Fruit fly (Drosophila melanogaster) whole organism, embryonic: ENCODE results near the gene CG6048.
A peak's percentile ranks its signal among the peaks of the same experiment; 100 is the strongest.

Source experiments
- Awh ChIP-seq: fragments of 200-800 bp; sonication (Bioruptor generic); IDR thresholded peaks from 2 replicates; pipeline ENCODE4, ENCODE4 v1.3.6; 2022; ENCODE audit warnings: missing biosample characterization, missing genetic modification characterization
- CG10209 ChIP-seq: fragments of 200-800 bp; sonication (Bioruptor generic); optimal IDR thresholded peaks from 3 replicates; lab custom pipeline; 2017; ENCODE audit warnings: missing biosample characterization, mild to moderate bottlenecking, missing genetic modification characterization, missing genetic modification reagents
- CG1024 ChIP-seq: fragments of 200-800 bp; sonication (Bioruptor generic); IDR thresholded peaks from 2 replicates; pipeline ENCODE4 v1.3.6; 2022; ENCODE audit warnings: missing biosample characterization, missing genetic modification characterization
- CG10267 ChIP-seq: fragments of 200-800 bp; sonication (Bioruptor generic); optimal IDR thresholded peaks from 2 replicates; lab custom pipeline; 2018; ENCODE audit warnings: missing biosample characterization, mild to moderate bottlenecking, missing genetic modification characterization, moderate library complexity
- CG11398 ChIP-seq: fragments of 200-800 bp; sonication (Bioruptor generic); optimal IDR thresholded peaks from 2 replicates; lab custom pipeline; 2016; ENCODE audit warnings: missing biosample characterization, missing genetic modification characterization
- CG11504 ChIP-seq: fragments of 200-800 bp; sonication (Bioruptor generic); optimal IDR thresholded peaks from 3 replicates; lab custom pipeline; 2019; ENCODE audit warnings: missing biosample characterization, mild to moderate bottlenecking, missing genetic modification characterization, moderate library complexity
- CG14014 ChIP-seq: fragments of 200-800 bp; sonication (Bioruptor generic); IDR thresholded peaks from 2 replicates; pipeline ENCODE4 v1.3.6; 2022; ENCODE audit warnings: missing biosample characterization, missing genetic modification characterization
- CG14441 ChIP-seq: fragments of 200-800 bp; sonication (Bioruptor generic); IDR thresholded peaks from 2 replicates; pipeline ENCODE4 v1.3.6; 2022; ENCODE audit warnings: missing biosample characterization, missing genetic modification characterization
- CG15601 ChIP-seq: fragments of 200-800 bp; sonication (Bioruptor generic); optimal IDR thresholded peaks from 3 replicates; lab custom pipeline; 2019; ENCODE audit warnings: missing biosample characterization, mild to moderate bottlenecking, missing genetic modification characterization, moderate library complexity
- CG1647 ChIP-seq: fragments of 200-800 bp; sonication (Bioruptor generic); optimal IDR thresholded peaks from 3 replicates; lab custom pipeline; 2016; ENCODE audit warnings: missing biosample characterization, missing genetic modification characterization
- CG17328 ChIP-seq: fragments of 200-800 bp; sonication (Bioruptor generic); IDR thresholded peaks from 2 replicates; pipeline ENCODE4 v1.3.6; 2022; ENCODE audit warnings: missing biosample characterization, missing genetic modification characterization
- CG18262 ChIP-seq: fragments of 200-800 bp; optimal IDR thresholded peaks from 3 replicates; lab custom pipeline; 2019; ENCODE audit warnings: missing biosample characterization, mild to moderate bottlenecking, missing genetic modification characterization, moderate library complexity
- CG3726 ChIP-seq: fragments of 200-800 bp; sonication (Bioruptor generic); IDR thresholded peaks from 3 replicates; pipeline ENCODE4, ENCODE4 v1.3.6; 2022; ENCODE audit warnings: missing biosample characterization, missing genetic modification characterization
- CG4328 ChIP-seq: fragments of 200-800 bp; sonication (Bioruptor generic); optimal IDR thresholded peaks from 3 replicates; lab custom pipeline; 2017; ENCODE audit warnings: missing biosample characterization, missing genetic modification reagents, missing genetic modification characterization
- CG4404 ChIP-seq: fragments of 200-800 bp; sonication (Bioruptor generic); IDR thresholded peaks from 2 replicates; pipeline ENCODE4 v1.3.6; 2022; ENCODE audit warnings: missing biosample characterization, missing genetic modification characterization
- CG5180 ChIP-seq: fragments of 200-800 bp; sonication (Bioruptor generic); optimal IDR thresholded peaks from 3 replicates; lab custom pipeline; 2017; ENCODE audit warnings: missing biosample characterization, missing genetic modification characterization, mild to moderate bottlenecking, moderate library complexity, missing genetic modification reagents
- CG6272 ChIP-seq: fragments of 200-800 bp; sonication (Bioruptor generic); IDR thresholded peaks from 2 replicates; pipeline ENCODE4 v1.3.6; 2022; ENCODE audit warnings: missing biosample characterization, missing genetic modification characterization
- CG6813 ChIP-seq: fragments of 200-800 bp; sonication (Bioruptor generic); optimal IDR thresholded peaks from 2 replicates; lab custom pipeline; 2017; ENCODE audit warnings: missing biosample characterization, missing genetic modification characterization, mild to moderate bottlenecking, moderate library complexity, missing genetic modification reagents
- CG7357 ChIP-seq: fragments of 200-800 bp; sonication (Bioruptor generic); IDR thresholded peaks from 3 replicates; pipeline ENCODE4 v1.3.6; 2022; ENCODE audit warnings: missing biosample characterization, missing genetic modification characterization
- CG8388 ChIP-seq: fragments of 200-800 bp; sonication (Bioruptor generic); optimal IDR thresholded peaks from 2 replicates; lab custom pipeline; 2019; ENCODE audit warnings: missing biosample characterization, mild to moderate bottlenecking, missing genetic modification characterization, moderate library complexity
- CG9797 ChIP-seq: fragments of 200-800 bp; sonication (Bioruptor generic); optimal IDR thresholded peaks from 3 replicates; lab custom pipeline; 2018; ENCODE audit warnings: missing biosample characterization, mild to moderate bottlenecking, missing genetic modification characterization
- CkIIα-i1 ChIP-seq: fragments of 200-800 bp; sonication (Bioruptor generic); IDR thresholded peaks from 2 replicates; pipeline ENCODE4 v1.3.6; 2022; ENCODE audit warnings: missing biosample characterization, missing genetic modification characterization
- Fer1 ChIP-seq: fragments of 200-800 bp; sonication (Bioruptor generic); optimal IDR thresholded peaks from 2 replicates; lab custom pipeline; 2017; ENCODE audit warnings: missing biosample characterization, mild to moderate bottlenecking, missing genetic modification characterization
- Fer3 ChIP-seq: fragments of 200-800 bp; sonication (Bioruptor generic); optimal IDR thresholded peaks from 2 replicates; lab custom pipeline; 2018; ENCODE audit warnings: missing biosample characterization, mild to moderate bottlenecking, missing genetic modification characterization, moderate library complexity
- Gsc ChIP-seq: fragments of 200-800 bp; sonication (Bioruptor generic); IDR thresholded peaks from 2 replicates; pipeline ENCODE4 v1.3.6; 2022; ENCODE audit warnings: missing biosample characterization, missing genetic modification characterization
- Hr51 ChIP-seq, 2 experiments: fragments of 200-800 bp; sonication (Bioruptor generic); optimal IDR thresholded peaks; 2 replicates in 1 of 2; 3 replicates in 1 of 2; lab custom pipeline; 2016 to 2018; ENCODE audit warnings: missing biosample characterization in 2 of 2, missing genetic modification characterization in 2 of 2, mild to moderate bottlenecking in 1 of 2, moderate library complexity in 1 of 2
- Med ChIP-seq: fragments of 200-800 bp; sonication (Bioruptor generic); peaks from one replicate; lab custom pipeline; 2016; ENCODE audit warnings: missing biosample characterization, missing genetic modification characterization, mild to moderate bottlenecking, inconsistent platforms, moderate library complexity
- Mes4 ChIP-seq: fragments of 200-800 bp; sonication (Bioruptor generic); optimal IDR thresholded peaks from 2 replicates; lab custom pipeline; 2016; ENCODE audit warnings: missing biosample characterization, missing genetic modification characterization
- Ptx1 ChIP-seq: fragments of 200-800 bp; sonication (Bioruptor generic); IDR thresholded peaks from 2 replicates; pipeline ENCODE4 v1.3.6; 2022; ENCODE audit warnings: missing biosample characterization, missing genetic modification characterization
- Tbp ChIP-seq: fragments of >200 bp; optimal IDR thresholded peaks from 2 replicates; lab custom pipeline; 2018; ENCODE audit warnings: missing biosample characterization, missing genetic modification characterization
- Xrp1 ChIP-seq: fragments of 200-800 bp; sonication (Bioruptor generic); IDR thresholded peaks from 2 replicates; pipeline ENCODE4 v1.3.6; 2022; ENCODE audit warnings: missing biosample characterization, missing genetic modification characterization
- cad ChIP-seq: fragments of >200 bp; optimal IDR thresholded peaks from 2 replicates; lab custom pipeline; 2017; ENCODE audit warnings: missing biosample characterization, missing genetic modification characterization
- dati ChIP-seq: fragments of 200-800 bp; sonication (Bioruptor generic); IDR thresholded peaks from 2 replicates; pipeline ENCODE4 v1.3.6; 2022; ENCODE audit warnings: missing biosample characterization, missing genetic modification characterization
- dysf ChIP-seq: fragments of 200-800 bp; sonication (Bioruptor generic); IDR thresholded peaks from 3 replicates; pipeline ENCODE4 v1.3.6; 2022; ENCODE audit warnings: missing biosample characterization, missing genetic modification characterization
- ewg ChIP-seq: fragments of 200-800 bp; sonication (Bioruptor generic); optimal IDR thresholded peaks from 3 replicates; lab custom pipeline; 2017; ENCODE audit warnings: mild to moderate bottlenecking, missing biosample characterization, missing genetic modification reagents, missing genetic modification characterization
- fd102C ChIP-seq: fragments of 200-800 bp; sonication (Bioruptor generic); optimal IDR thresholded peaks from 2 replicates; lab custom pipeline; 2018; ENCODE audit warnings: missing biosample characterization, mild to moderate bottlenecking, missing genetic modification characterization, moderate library complexity
- hkb ChIP-seq, 2 experiments: fragments of 200-800 bp in 1 of 2; fragments of >200 bp in 1 of 2; sonication (Bioruptor generic) in 1 of 2; IDR thresholded peaks in 1 of 2; optimal IDR thresholded peaks in 1 of 2; 2 replicates each; pipeline versions ENCODE4 v1.3.6 to Lab custom; 2017 to 2022; ENCODE audit warnings: missing biosample characterization in 1 of 2, missing genetic modification characterization in 1 of 2
- luna ChIP-seq: fragments of 200-800 bp; sonication (Bioruptor generic); optimal IDR thresholded peaks from 2 replicates; lab custom pipeline; 2016; ENCODE audit warnings: missing biosample characterization, missing genetic modification characterization
- pho ChIP-seq: fragments of 200-800 bp; sonication (Bioruptor generic); optimal IDR thresholded peaks from 2 replicates; lab custom pipeline; 2016; ENCODE audit warnings: missing biosample characterization, missing genetic modification characterization
- prd ChIP-seq, 3 experiments: fragments of >200 bp in 2 of 3; fragments of 200-800 bp in 1 of 3; sonication (Bioruptor generic) in 1 of 3; optimal IDR thresholded peaks in 2 of 3; IDR thresholded peaks in 1 of 3; 2 replicates in 2 of 3; 3 replicates in 1 of 3; pipeline versions ENCODE4 v1.3.6 to Lab custom; 2017 to 2022; ENCODE audit warnings: missing biosample characterization in 1 of 3, missing genetic modification characterization in 1 of 3
- rib ChIP-seq: fragments of 200-800 bp; sonication (Bioruptor generic); IDR thresholded peaks from 2 replicates; pipeline ENCODE4 v1.3.6; 2022; ENCODE audit warnings: missing biosample characterization, missing genetic modification characterization
- row ChIP-seq: fragments of 200-800 bp; sonication (Bioruptor generic); IDR thresholded peaks from 3 replicates; pipeline ENCODE4 v1.3.6; 2022; ENCODE audit warnings: missing biosample characterization, missing genetic modification characterization
- sima ChIP-seq: fragments of 200-800 bp; sonication (Bioruptor generic); optimal IDR thresholded peaks from 2 replicates; lab custom pipeline; 2016; ENCODE audit warnings: missing biosample characterization, missing genetic modification characterization
- twi ChIP-seq: fragments of 200-800 bp; optimal IDR thresholded peaks from 2 replicates; lab custom pipeline; 2019; ENCODE audit warnings: missing biosample characterization, mild to moderate bottlenecking, missing genetic modification characterization, moderate library complexity
- z ChIP-seq: fragments of 200-800 bp; sonication (Bioruptor generic); IDR thresholded peaks from 3 replicates; pipeline ENCODE4 v1.3.6; 2022; ENCODE audit warnings: missing biosample characterization, missing genetic modification characterization

Gene CG6048

dm6 chrX:5968094-5968723 is 15.8 kb downstream of the CG6048 start (continued):
- TF ChIP-seq CG11398 (GFP tag; lab: Kevin White, UChicago), result peak; percentile 0
- no peak for TF ChIP-seq Tbp (GFP tag; lab: Kevin White, UChicago)
- TF ChIP-seq CG9797 (GFP tag; lab: Kevin White, UChicago), result no peak
- TF ChIP-seq Awh (GFP tag; lab: Robert Waterston, UW), result peak; percentile 42; the same call in 1 of the 2 replicates
- peak; percentile 59 for TF ChIP-seq Ptx1 (GFP tag; lab: Robert Waterston, UW)

dm6 chrX:5969860-5970665 is 17.7 kb downstream of the CG6048 start:
- 0 out of 2 replicates have a peak, but pooled peaks have one; percentile 17 for TF ChIP-seq CG6272 (GFP tag; lab: Robert Waterston, UW)
- peak; percentile 41 for TF ChIP-seq pho (GFP tag; lab: Kevin White, UChicago)
- TF ChIP-seq CG11504 (tag; lab: Kevin White, UChicago), result peak; percentile 56
- TF ChIP-seq luna (GFP tag; lab: Kevin White, UChicago), result no peak
- TF ChIP-seq z (GFP tag; lab: Robert Waterston, UW), result peak; percentile 86
- TF ChIP-seq CG10209 (GFP tag; lab: Kevin White, UChicago), result peak; percentile 53
- peak in 1 of 2 experiments; percentile 59 for TF ChIP-seq Hr51 (GFP tag; optimal IDR thresholded peaks at IDR 0.05; lab: Kevin White, UChicago)
- peak; percentile 71 for TF ChIP-seq Xrp1
- TF ChIP-seq Med (GFP tag; lab: Kevin White, UChicago), result peak; percentile 59
- TF ChIP-seq CG4328 (GFP tag; lab: Kevin White, UChicago), result peak; percentile 37
- TF ChIP-seq dati (GFP tag; lab: Robert Waterston, UW), result no peak
- TF ChIP-seq CG14014 (GFP tag; lab: Robert Waterston, UW), result peak; percentile 16; the same call in 1 of the 2 replicates
- TF ChIP-seq CG18262 (tag; lab: Kevin White, UChicago), result peak; percentile 72
- peak; percentile 12; the same call in 1 of the 3 replicates for TF ChIP-seq CG7357 (GFP tag; lab: Robert Waterston, UW)
- TF ChIP-seq twi (tag; lab: Kevin White, UChicago), result peak; percentile 87
- TF ChIP-seq CG10267 (tag; lab: Kevin White, UChicago), result peak; percentile 14
- TF ChIP-seq CkIIα-i1 (GFP tag; lab: Robert Waterston, UW), result no peak
- TF ChIP-seq sima (GFP tag; lab: Kevin White, UChicago), result no peak
- no peak for TF ChIP-seq Mes4 (GFP tag; lab: Kevin White, UChicago)
- no peak for TF ChIP-seq fd102C (GFP tag; lab: Kevin White, UChicago)
- TF ChIP-seq CG8388 (GFP tag; lab: Kevin White, UChicago), result peak; percentile 28
- peak; percentile 22 for TF ChIP-seq CG15601 (tag; lab: Kevin White, UChicago)
- TF ChIP-seq rib (GFP tag; lab: Robert Waterston, UW), result no peak
- TF ChIP-seq Fer1 (GFP tag; lab: Kevin White, UChicago), result peak; percentile 28
- TF ChIP-seq CG4404 (GFP tag; lab: Robert Waterston, UW), result peak; percentile 36; the same call in 1 of the 2 replicates
- TF ChIP-seq CG17328 (GFP tag; lab: Robert Waterston, UW), result peak; percentile 56; the same call in 1 of the 2 replicates
- TF ChIP-seq Gsc (GFP tag; lab: Robert Waterston, UW), result 0 out of 2 replicates have a peak, but pooled peaks have one; percentile 31
- 0 out of 2 replicates have a peak, but pooled peaks have one; percentile 10 for TF ChIP-seq CG1024 (GFP tag; lab: Robert Waterston, UW)
- TF ChIP-seq Fer3 (tag; lab: Kevin White, UChicago), result peak; percentile 22
- peak; percentile 67 for TF ChIP-seq CG5180 (GFP tag; lab: Kevin White, UChicago)
- no peak for TF ChIP-seq cad (GFP tag; lab: Kevin White, UChicago)
- no peak for TF ChIP-seq ewg
- TF ChIP-seq CG1647 (GFP tag; lab: Kevin White, UChicago), result no peak
- TF ChIP-seq row (GFP tag; lab: Robert Waterston, UW), result peak; percentile 62
- no peak for TF ChIP-seq prd (optimal IDR thresholded peaks at IDR 0.05; lab: Kevin White, UChicago)
- peak; percentile 58 for TF ChIP-seq prd (GFP tag; IDR thresholded peaks at IDR 0.05; lab: Robert Waterston, UW)
- peak; percentile 57 for TF ChIP-seq dysf (GFP tag; lab: Robert Waterston, UW)
- peak; percentile 37; the same call in 1 of the 2 replicates for TF ChIP-seq CG14441 (GFP tag; lab: Robert Waterston, UW)
- no peak for TF ChIP-seq hkb (optimal IDR thresholded peaks at IDR 0.05; lab: Kevin White, UChicago)
- TF ChIP-seq hkb (GFP tag; IDR thresholded peaks at IDR 0.05; lab: Robert Waterston, UW), result no peak; the same call in 1 of the 2 replicates
- TF ChIP-seq CG3726 (GFP tag; lab: Robert Waterston, UW), result 0 out of 3 replicates have a peak, but pooled peaks have one; percentile 26
- TF ChIP-seq CG6813 (GFP tag; lab: Kevin White, UChicago), result peak; percentile 16
